Worm (Caenorhabditis elegans) whole organism, mixed stage, embryonic: ENCODE results near the gene acs-7.

ENCODE experiments used
- mab-5 ChIP-seq: fragments of 150-350 bp; optimal IDR thresholded peaks from 2 replicates; lab custom pipeline; 2014; ENCODE audit warnings: missing biosample characterization, missing genetic modification characterization
- nhr-237 ChIP-seq: fragments of 150-350 bp; optimal IDR thresholded peaks from 2 replicates; lab custom pipeline; 2014; ENCODE audit warnings: missing biosample characterization, missing genetic modification characterization
- pha-4 ChIP-seq: fragments of 150-350 bp; optimal IDR thresholded peaks from 2 replicates; lab custom pipeline; 2018; ENCODE audit warnings: missing biosample characterization, missing genetic modification reagents, missing genetic modification characterization
- unc-39 ChIP-seq: fragments of 150-350 bp; optimal IDR thresholded peaks from 2 replicates; lab custom pipeline; 2014; ENCODE audit warnings: missing biosample characterization, missing genetic modification characterization

ce11 chrII:9266755-9267154, 25.1 kb upstream of the acs-7 start, which contains the start of gene C01G6.2:
- TF ChIP-seq unc-39 (tag; lab: Kevin White, UChicago): no peak
- no peak for TF ChIP-seq nhr-237 (tag; lab: Kevin White, UChicago)
- no peak for TF ChIP-seq pha-4 (tag; lab: Kevin White, UChicago)
- no peak for TF ChIP-seq mab-5 (tag; lab: Kevin White, UChicago)
